Worm (Caenorhabditis elegans) whole organism, early embryonic: Measurements from ENCODE around the gene C14C6.2.

Source experiments
- B0310.2 ChIP-seq: sonication (generic microtip); optimal IDR thresholded peaks from 2 replicates; lab custom pipeline; 2016; ENCODE audit warnings: mild to moderate bottlenecking, missing genetic modification characterization, missing compliant biosample characterization
- ama-1 ChIP-seq: fragments of 150-350 bp; optimal IDR thresholded peaks from 2 replicates; lab custom pipeline; 2014
- ceh-13 ChIP-seq: fragments of 200-800 bp; sonication (Bioruptor generic); optimal IDR thresholded peaks from 2 replicates; lab custom pipeline; 2018; ENCODE audit warnings: mild to moderate bottlenecking, missing genetic modification characterization, missing compliant biosample characterization
- tra-4 ChIP-seq: sonication (generic microtip); optimal IDR thresholded peaks from 2 replicates; lab custom pipeline; 2017; ENCODE audit warnings: missing genetic modification characterization, missing compliant biosample characterization

ce11 chrV:541470-541869, 21.5 kb upstream of the C14C6.2 start:
- TF ChIP-seq ama-1 (lab: Kevin White, UChicago) (no peak), tra-4 (tag; lab: Kevin White, UChicago) (no peak), B0310.2 (tag; lab: Kevin White, UChicago) (no peak), ceh-13 (GFP tag; lab: Kevin White, UChicago) (no peak)
